Worm (Caenorhabditis elegans) whole organism, L1 larva: Measurements from ENCODE around the gene nhr-58.
A peak's percentile ranks its signal among the peaks of the same experiment; 100 is the strongest.

ENCODE experiments used
- C16A3.4 ChIP-seq: fragments of 150-350 bp; optimal IDR thresholded peaks from 2 replicates; lab custom pipeline; 2014; ENCODE audit warnings: missing biosample characterization, missing genetic modification characterization
- F16B12.6 ChIP-seq: fragments of 150-350 bp; optimal IDR thresholded peaks from 2 replicates; lab custom pipeline; 2014; ENCODE audit warnings: missing biosample characterization, missing genetic modification characterization
- Y116A8C.19 ChIP-seq: sonication (generic microtip); optimal IDR thresholded peaks from 2 replicates; lab custom pipeline; 2016; ENCODE audit warnings: missing compliant biosample characterization, missing genetic modification characterization, borderline replicate concordance
- aly-2 ChIP-seq: fragments of 150-350 bp; optimal IDR thresholded peaks from 2 replicates; lab custom pipeline; 2014; ENCODE audit warnings: missing biosample characterization, missing genetic modification characterization
- blmp-1 ChIP-seq: fragments of 150-350 bp; optimal IDR thresholded peaks from 2 replicates; lab custom pipeline; 2014; ENCODE audit warnings: missing biosample characterization, missing genetic modification characterization
- ceh-63 ChIP-seq: fragments of 200-800 bp; sonication (Bioruptor generic); optimal IDR thresholded peaks from 2 replicates; lab custom pipeline; 2018; ENCODE audit warnings: mild to moderate bottlenecking, missing genetic modification characterization, missing compliant biosample characterization
- ceh-88 ChIP-seq: fragments of 200-800 bp; sonication (Bioruptor generic); IDR thresholded peaks from 2 replicates; pipeline ENCODE4 v1.3.6; 2022; ENCODE audit warnings: missing genetic modification characterization, missing compliant biosample characterization
- ceh-90 ChIP-seq: sonication (generic microtip); optimal IDR thresholded peaks from 2 replicates; lab custom pipeline; 2016; ENCODE audit warnings: missing genetic modification characterization, missing compliant biosample characterization
- dpl-1 ChIP-seq, 3 experiments: fragments of 150-350 bp in 2 of 3; sonication (generic microtip) in 1 of 3; optimal IDR thresholded peaks; 2 replicates each; lab custom pipeline; 2014 to 2017; ENCODE audit warnings: missing biosample characterization in 3 of 3, missing genetic modification characterization in 3 of 3, missing genetic modification reagents in 3 of 3
- dsc-1 ChIP-seq: sonication (generic microtip); optimal IDR thresholded peaks from 2 replicates; lab custom pipeline; 2016; ENCODE audit warnings: mild to moderate bottlenecking, missing genetic modification characterization, missing compliant biosample characterization
- efl-3 ChIP-seq: fragments of 200-800 bp; sonication (Bioruptor generic); optimal IDR thresholded peaks from 2 replicates; lab custom pipeline; 2018; ENCODE audit warnings: mild to moderate bottlenecking, missing genetic modification characterization, missing compliant biosample characterization
- egl-13 ChIP-seq: sonication (generic microtip); optimal IDR thresholded peaks from 2 replicates; lab custom pipeline; 2016; ENCODE audit warnings: missing genotype, missing genetic modification reagents, missing genetic modification characterization, missing compliant biosample characterization
- egl-27 ChIP-seq, 2 experiments: fragments of 150-350 bp in 1 of 2; sonication (generic microtip); optimal IDR thresholded peaks; 3 replicates each; lab custom pipeline; 2017 to 2018; ENCODE audit warnings: missing biosample characterization in 2 of 2, missing genetic modification characterization in 2 of 2, missing genetic modification reagents in 2 of 2
- elt-2 ChIP-seq: sonication (generic microtip); optimal IDR thresholded peaks from 2 replicates; lab custom pipeline; 2016; ENCODE audit warnings: missing genetic modification characterization, mild to moderate bottlenecking, inconsistent platforms, missing compliant biosample characterization, missing genetic modification reagents
- elt-3 ChIP-seq, 6 experiments: fragments of 150-350 bp in 1 of 6; sonication (generic microtip); optimal IDR thresholded peaks; 2 replicates each; lab custom pipeline; 2017 to 2018; ENCODE audit warnings: missing biosample characterization in 6 of 6, missing genetic modification characterization in 6 of 6, inconsistent platforms in 1 of 6
- ets-5 ChIP-seq: fragments of 200-800 bp; sonication (Bioruptor generic); IDR thresholded peaks from 2 replicates; pipeline ENCODE4 v1.3.6; 2022; ENCODE audit warnings: missing genetic modification characterization, missing compliant biosample characterization
- fkh-8 ChIP-seq: sonication (generic microtip); optimal IDR thresholded peaks from 2 replicates; lab custom pipeline; 2016; ENCODE audit warnings: mild to moderate bottlenecking, missing genetic modification characterization, missing compliant biosample characterization
- fos-1 ChIP-seq: fragments of 150-350 bp; optimal IDR thresholded peaks from 2 replicates; lab custom pipeline; 2014; ENCODE audit warnings: missing biosample characterization, missing genetic modification characterization
- hlh-17 ChIP-seq: fragments of 200-800 bp; sonication (Bioruptor generic); optimal IDR thresholded peaks from 2 replicates; lab custom pipeline; 2018; ENCODE audit warnings: missing genetic modification characterization, mild to moderate bottlenecking, missing compliant biosample characterization, moderate library complexity, borderline replicate concordance
- hlh-4 ChIP-seq: sonication (generic microtip); optimal IDR thresholded peaks from 2 replicates; lab custom pipeline; 2016; ENCODE audit warnings: mild to moderate bottlenecking, missing genetic modification characterization, missing compliant biosample characterization
- jun-1 ChIP-seq: fragments of 150-350 bp; optimal IDR thresholded peaks from 2 replicates; lab custom pipeline; 2014; ENCODE audit warnings: missing biosample characterization, missing genetic modification reagents, missing genetic modification characterization
- lin-14 ChIP-seq: fragments of 200-800 bp; sonication (Bioruptor generic); optimal IDR thresholded peaks from 2 replicates; lab custom pipeline; 2018; ENCODE audit warnings: mild to moderate bottlenecking, missing genetic modification characterization, moderate library complexity, missing compliant biosample characterization
- lsy-2 ChIP-seq, 2 experiments: fragments of 150-350 bp; optimal IDR thresholded peaks; 2 replicates each; lab custom pipeline; 2014; ENCODE audit warnings: missing biosample characterization in 2 of 2, missing genetic modification characterization in 2 of 2
- mdl-1 ChIP-seq, 2 experiments: fragments of 150-350 bp; optimal IDR thresholded peaks; 2 replicates each; lab custom pipeline; 2014 to 2017; ENCODE audit warnings: missing biosample characterization in 2 of 2, missing genetic modification characterization in 2 of 2, inconsistent platforms in 1 of 2
- mef-2 ChIP-seq: fragments of 150-350 bp; optimal IDR thresholded peaks from 2 replicates; lab custom pipeline; 2014; ENCODE audit warnings: missing biosample characterization, missing genetic modification characterization
- nhr-20 ChIP-seq: sonication (generic microtip); optimal IDR thresholded peaks from 2 replicates; lab custom pipeline; 2016; ENCODE audit warnings: mild to moderate bottlenecking, missing genetic modification characterization, missing compliant biosample characterization
- nhr-237 ChIP-seq: fragments of 150-350 bp; optimal IDR thresholded peaks from 2 replicates; lab custom pipeline; 2014; ENCODE audit warnings: missing biosample characterization, missing genetic modification characterization
- nhr-28 ChIP-seq: fragments of 150-350 bp; optimal IDR thresholded peaks from 2 replicates; lab custom pipeline; 2014; ENCODE audit warnings: missing biosample characterization, missing genetic modification characterization
- nhr-47 ChIP-seq: sonication (generic microtip); optimal IDR thresholded peaks from 2 replicates; lab custom pipeline; 2016; ENCODE audit warnings: mild to moderate bottlenecking, missing genetic modification characterization, moderate library complexity, missing compliant biosample characterization
- nhr-71 ChIP-seq: sonication (generic microtip); optimal IDR thresholded peaks from 2 replicates; lab custom pipeline; 2016; ENCODE audit warnings: mild to moderate bottlenecking, missing genetic modification characterization, moderate library complexity, missing compliant biosample characterization
- nhr-76 ChIP-seq: sonication (generic microtip); optimal IDR thresholded peaks from 2 replicates; lab custom pipeline; 2017; ENCODE audit warnings: missing biosample characterization, missing genetic modification characterization
- nhr-77 ChIP-seq: fragments of 150-350 bp; optimal IDR thresholded peaks from 2 replicates; lab custom pipeline; 2014; ENCODE audit warnings: missing biosample characterization, missing genetic modification characterization
- nhr-84 ChIP-seq: sonication (generic microtip); optimal IDR thresholded peaks from 2 replicates; lab custom pipeline; 2017; ENCODE audit warnings: missing biosample characterization, missing genetic modification characterization
- nhr-85 ChIP-seq: sonication (generic microtip); peaks from one replicate; lab custom pipeline; 2016; ENCODE audit warnings: missing genetic modification characterization, inconsistent platforms, missing compliant biosample characterization
- pax-3 ChIP-seq: fragments of 200-800 bp; sonication (Bioruptor generic); optimal IDR thresholded peaks from 2 replicates; lab custom pipeline; 2018; ENCODE audit warnings: mild to moderate bottlenecking, missing genetic modification characterization, moderate library complexity, missing compliant biosample characterization
- snpc-4 ChIP-seq: fragments of 150-350 bp; optimal IDR thresholded peaks from 2 replicates; lab custom pipeline; 2014; ENCODE audit warnings: missing biosample characterization, missing genetic modification characterization
- snu-23 ChIP-seq: sonication (generic microtip); optimal IDR thresholded peaks from 2 replicates; lab custom pipeline; 2016; ENCODE audit warnings: missing genetic modification characterization, missing compliant biosample characterization
- sptf-1 ChIP-seq: fragments of 150-350 bp; optimal IDR thresholded peaks from 2 replicates; lab custom pipeline; 2014; ENCODE audit warnings: missing biosample characterization, missing genetic modification characterization
- swsn-7 ChIP-seq: sonication (generic microtip); optimal IDR thresholded peaks from 2 replicates; lab custom pipeline; 2016; ENCODE audit warnings: missing genetic modification characterization, missing compliant biosample characterization
- tbx-2 ChIP-seq: sonication (generic microtip); optimal IDR thresholded peaks from 2 replicates; lab custom pipeline; 2016; ENCODE audit warnings: missing genetic modification characterization, missing compliant biosample characterization
- tlp-1 ChIP-seq: fragments of 150-350 bp; optimal IDR thresholded peaks from 2 replicates; lab custom pipeline; 2014; ENCODE audit warnings: missing biosample characterization, missing genetic modification characterization
- unc-130 ChIP-seq: fragments of 150-350 bp; optimal IDR thresholded peaks from 2 replicates; lab custom pipeline; 2017; ENCODE audit warnings: missing biosample characterization, missing genetic modification characterization, inconsistent platforms
- unc-62 ChIP-seq: fragments of 150-350 bp; optimal IDR thresholded peaks from 2 replicates; lab custom pipeline; 2014; ENCODE audit warnings: missing biosample characterization, missing genetic modification reagents, missing genetic modification characterization
- xbp-1 ChIP-seq: sonication (generic microtip); optimal IDR thresholded peaks from 2 replicates; lab custom pipeline; 2016; ENCODE audit warnings: missing genetic modification characterization, missing compliant biosample characterization
- zag-1 ChIP-seq: fragments of 150-350 bp; optimal IDR thresholded peaks from 2 replicates; lab custom pipeline; 2014; ENCODE audit warnings: missing biosample characterization, missing genetic modification characterization
- zip-4 ChIP-seq: fragments of 200-800 bp; sonication (Bioruptor generic); optimal IDR thresholded peaks from 2 replicates; lab custom pipeline; 2018; ENCODE audit warnings: mild to moderate bottlenecking, missing genetic modification characterization, moderate library complexity, missing compliant biosample characterization
- ztf-11 ChIP-seq, 2 experiments: sonication (generic microtip); optimal IDR thresholded peaks; 2 replicates each; lab custom pipeline; 2016 to 2017; ENCODE audit warnings: missing genetic modification characterization in 2 of 2, missing biosample characterization in 1 of 2, missing compliant biosample characterization in 1 of 2
- ztf-4 ChIP-seq: fragments of 150-350 bp; optimal IDR thresholded peaks from 2 replicates; lab custom pipeline; 2014; ENCODE audit warnings: missing biosample characterization, missing genetic modification characterization

nhr-58 gene

DNA sequence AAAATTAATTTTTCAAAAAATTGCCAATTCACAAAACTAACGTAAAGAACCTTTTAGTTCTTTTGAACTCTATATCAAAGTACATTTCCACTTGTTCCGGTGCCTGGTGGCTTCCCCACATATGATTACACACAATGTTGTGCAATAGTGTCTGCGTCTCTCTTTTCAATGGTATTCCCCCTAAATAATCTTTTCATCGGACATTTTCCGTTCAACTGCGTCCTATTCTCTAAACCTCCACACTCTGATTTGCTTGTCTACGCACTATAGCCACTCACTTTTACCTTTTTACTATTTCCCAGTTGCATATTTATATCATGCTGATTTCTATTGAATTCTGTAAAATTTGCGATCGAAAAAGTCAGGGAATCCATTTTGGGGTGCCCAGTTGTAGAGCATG, at the start of gene nhr-58 (continued):
- TF ChIP-seq hlh-17 (GFP tag; lab: Kevin White, UChicago), result no peak
- TF ChIP-seq jun-1 (tag; lab: Kevin White, UChicago), result peak; percentile 66
- no peak for TF ChIP-seq zag-1
- TF ChIP-seq ceh-88 (GFP tag; lab: Robert Waterston, UW), result no peak
- peak; percentile 3 for TF ChIP-seq swsn-7 (tag; lab: Kevin White, UChicago)
- TF ChIP-seq egl-13 (tag; lab: Kevin White, UChicago), result no peak
- TF ChIP-seq C16A3.4 (tag; lab: Kevin White, UChicago), result peak; percentile 20
- no peak for TF ChIP-seq nhr-47 (tag; lab: Kevin White, UChicago)
- TF ChIP-seq Y116A8C.19, result no peak
- no peak for TF ChIP-seq aly-2
- no peak for TF ChIP-seq xbp-1 (tag; lab: Kevin White, UChicago)
- peak in 2 of 6 experiments; percentile 18 to 29 for TF ChIP-seq elt-3 (tag; optimal IDR thresholded peaks at IDR 0.05; lab: Kevin White, UChicago)
- TF ChIP-seq fkh-8 (tag; lab: Kevin White, UChicago), result peak; percentile 75
- no peak for TF ChIP-seq lsy-2 (tag; optimal IDR thresholded peaks at IDR 0.05; lab: Kevin White, UChicago)
- no peak for TF ChIP-seq nhr-237 (tag; lab: Kevin White, UChicago)
- no peak for TF ChIP-seq unc-130 (tag; lab: Kevin White, UChicago)
- TF ChIP-seq tlp-1, result no peak
- TF ChIP-seq nhr-76 (tag; lab: Kevin White, UChicago), result no peak
- TF ChIP-seq blmp-1 (tag; lab: Kevin White, UChicago), result peak; percentile 90
- peak; percentile 76 for TF ChIP-seq nhr-71 (tag; lab: Kevin White, UChicago)
- no peak for TF ChIP-seq unc-62 (GFP tag; lab: Kevin White, UChicago)
- no peak for TF ChIP-seq pax-3 (tag; lab: Kevin White, UChicago)
- TF ChIP-seq sptf-1 (tag; lab: Kevin White, UChicago), result no peak
- TF ChIP-seq dpl-1 (GFP tag; optimal IDR thresholded peaks at IDR 0.05; lab: Kevin White, UChicago), result peak in 2 of 3 experiments; percentile 8 to 17
- TF ChIP-seq efl-3 (GFP tag; lab: Kevin White, UChicago), result no peak
- no peak for TF ChIP-seq ceh-63 (GFP tag; lab: Kevin White, UChicago)
- TF ChIP-seq F16B12.6 (tag; lab: Kevin White, UChicago), result no peak
- no peak for TF ChIP-seq nhr-28 (tag; lab: Kevin White, UChicago)
- TF ChIP-seq nhr-77 (tag; lab: Kevin White, UChicago), result peak; percentile 64
- no peak for TF ChIP-seq dsc-1 (tag; lab: Kevin White, UChicago)
- no peak for TF ChIP-seq nhr-84 (tag; lab: Kevin White, UChicago)
- TF ChIP-seq, all 84 proteins: peak for 28

DNA sequence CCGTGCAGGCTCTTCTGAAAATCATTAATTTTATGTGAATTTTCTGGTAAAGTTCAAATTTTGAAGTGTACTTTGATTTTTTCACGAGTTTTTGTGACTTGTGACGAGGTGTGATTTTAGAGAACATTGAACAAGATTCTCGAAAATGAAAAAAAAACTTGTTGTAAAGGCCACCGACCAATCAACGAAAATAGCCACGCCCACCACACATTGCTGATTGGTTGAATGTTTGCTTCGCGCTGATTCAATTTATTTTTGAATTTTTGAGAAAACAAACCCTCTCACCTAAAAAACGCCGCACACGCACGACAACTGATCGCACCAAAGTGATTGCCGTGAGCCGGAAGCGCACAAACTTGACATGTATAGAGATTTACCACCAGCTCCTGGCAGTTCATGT, 49.2 kb upstream of the nhr-58 start:
- no peak for TF ChIP-seq nhr-85 (tag; lab: Kevin White, UChicago)
- TF ChIP-seq ceh-90, result no peak
- TF ChIP-seq egl-27 (tag; optimal IDR thresholded peaks at IDR 0.05; lab: Kevin White, UChicago), result no peak
- no peak for TF ChIP-seq ztf-11 (tag; optimal IDR thresholded peaks at IDR 0.05; lab: Kevin White, UChicago)
- TF ChIP-seq ztf-4 (tag; lab: Kevin White, UChicago), result no peak
- TF ChIP-seq, all 84 proteins: peak for 0

DNA sequence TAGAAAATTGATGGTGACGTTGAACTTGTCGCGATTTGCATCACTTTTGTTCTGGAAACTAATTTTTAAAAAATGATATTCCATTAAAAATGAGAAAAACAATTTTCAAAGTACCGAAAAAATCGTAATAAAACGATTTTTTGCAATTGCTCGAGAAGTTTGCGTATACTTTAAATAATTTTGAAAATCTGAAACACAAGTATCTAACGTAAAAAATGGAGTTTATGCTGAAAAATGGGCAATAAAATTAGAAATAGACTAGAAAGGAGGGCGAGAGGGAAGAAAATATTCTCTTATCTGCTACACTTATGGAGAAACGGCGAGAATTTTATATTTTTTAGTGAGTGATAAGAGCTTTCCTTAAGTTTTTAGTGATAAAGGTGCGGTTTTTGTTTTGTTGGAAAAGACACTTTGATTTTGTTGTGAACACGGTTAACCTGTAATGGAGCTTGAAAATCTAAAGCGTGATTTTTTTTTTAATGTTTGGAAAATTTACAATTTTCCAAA, 48.7 kb upstream of the nhr-58 start, which contains the start of gene nhr-130:
Gene nhr-130 (minus strand): TSS at position 51 of the 507 bp plus-strand sequence.
- no peak for TF ChIP-seq ceh-90
- TF ChIP-seq aly-2, result no peak
- TF ChIP-seq snpc-4 (tag; lab: Kevin White, UChicago), result no peak
- TF ChIP-seq tbx-2 (tag; lab: Kevin White, UChicago), result no peak
- no peak for TF ChIP-seq hlh-4 (tag; lab: Kevin White, UChicago)
- TF ChIP-seq ets-5 (GFP tag; lab: Robert Waterston, UW), result no peak
- peak; percentile 12 for TF ChIP-seq lin-14
- no peak for TF ChIP-seq unc-130 (tag; lab: Kevin White, UChicago)
- no peak for TF ChIP-seq Y116A8C.19
- no peak for TF ChIP-seq fos-1 (tag; lab: Kevin White, UChicago)
- peak; percentile 78 for TF ChIP-seq elt-2 (tag; lab: Kevin White, UChicago)
- peak; percentile 28 for TF ChIP-seq tlp-1
- TF ChIP-seq mef-2 (tag; lab: Kevin White, UChicago), result no peak
- no peak for TF ChIP-seq dsc-1 (tag; lab: Kevin White, UChicago)
- TF ChIP-seq unc-62 (GFP tag; lab: Kevin White, UChicago), result no peak
- no peak for TF ChIP-seq snu-23 (GFP tag; lab: Kevin White, UChicago)
- no peak for TF ChIP-seq dpl-1 (GFP tag; optimal IDR thresholded peaks at IDR 0.05; lab: Kevin White, UChicago)
- no peak for TF ChIP-seq mdl-1 (tag; optimal IDR thresholded peaks at IDR 0.05; lab: Kevin White, UChicago)
- peak; percentile 30 for TF ChIP-seq nhr-20 (tag; lab: Kevin White, UChicago)
- no peak for TF ChIP-seq zip-4 (GFP tag; lab: Kevin White, UChicago)
